Fruit fly (Drosophila melanogaster): ENCODE measurements around the gene Phae1.

The Phae1 gene

DNA sequence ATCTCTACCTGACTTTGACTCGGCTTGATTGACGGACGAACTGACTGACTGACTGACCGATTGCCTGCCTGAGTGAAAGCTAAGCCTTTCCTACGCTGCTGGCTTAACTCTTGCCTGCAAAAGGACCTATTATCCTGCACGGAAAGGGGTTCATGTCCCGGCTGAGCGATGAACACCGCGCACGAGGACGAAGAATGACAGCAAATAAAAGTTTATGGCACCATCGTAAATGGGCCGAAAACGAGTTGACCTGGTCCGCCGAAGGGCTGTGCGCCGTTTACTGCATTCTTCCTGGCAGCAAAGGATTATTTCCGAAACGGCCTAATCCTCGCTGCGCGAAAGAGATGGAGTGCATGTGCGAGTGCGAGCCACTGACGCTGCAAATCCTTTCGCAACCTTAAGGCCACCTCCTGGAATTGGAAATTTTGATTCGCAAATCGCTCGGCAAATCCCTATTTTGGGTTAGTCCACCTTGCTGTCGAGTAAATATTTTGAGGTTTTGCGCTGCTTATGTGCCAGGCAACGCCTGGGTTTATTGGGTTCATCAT, 28.0 kb upstream of the Phae1 start:
- TF ChIP-seq CG11762 (GFP tag; optimal IDR thresholded peaks at IDR 0.05; ENCODE audit: insufficient read depth), result no peak
- no peak for TF ChIP-seq Eip75B (GFP tag; optimal IDR thresholded peaks at IDR 0.05)
- no peak for TF ChIP-seq CG7368 (GFP tag; optimal IDR thresholded peaks at IDR 0.05)
- TF ChIP-seq CG6808 (GFP tag; optimal IDR thresholded peaks at IDR 0.05), result no peak
- no peak for TF ChIP-seq CG4318 (GFP tag; optimal IDR thresholded peaks at IDR 0.05)
- no peak for TF ChIP-seq Ets96B (tag; optimal IDR thresholded peaks at IDR 0.05)
- no peak for TF ChIP-seq Sox102F (GFP tag; optimal IDR thresholded peaks at IDR 0.05)
- TF ChIP-seq CG10631 (GFP tag; optimal IDR thresholded peaks at IDR 0.05), result no peak
- TF ChIP-seq eg (GFP tag; IDR thresholded peaks at IDR 0.05), result no peak
- TF ChIP-seq svp (GFP tag), result no peak
- no peak for TF ChIP-seq acj6 (GFP tag; optimal IDR thresholded peaks at IDR 0.05)
- TF ChIP-seq spab (GFP tag; optimal IDR thresholded peaks at IDR 0.05), result no peak
- TF ChIP-seq CG3032 (tag; optimal IDR thresholded peaks at IDR 0.05), result no peak
- TF ChIP-seq vri (GFP tag; optimal IDR thresholded peaks at IDR 0.05), result no peak

DNA sequence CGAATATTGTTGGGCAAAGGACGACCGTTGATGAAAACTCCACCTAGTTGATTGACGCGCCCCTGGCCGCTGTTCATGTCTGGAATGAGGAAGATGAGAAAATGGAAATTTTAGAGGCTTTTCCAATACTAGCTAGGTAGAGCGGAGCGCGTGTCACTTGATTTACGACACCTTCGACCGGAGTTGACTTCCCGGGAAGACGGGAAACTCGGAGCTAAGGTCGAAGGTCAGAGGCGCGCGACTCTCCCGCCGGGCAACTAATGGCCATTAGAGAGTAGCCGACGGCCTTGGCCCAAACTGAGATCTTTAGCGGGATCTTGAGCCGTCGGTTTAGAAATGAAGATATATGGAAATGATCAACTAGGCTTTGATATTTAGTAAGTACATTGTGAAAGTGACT, 24.2 kb upstream of the Phae1 start:
- TF ChIP-seq Ets21C (GFP tag; optimal IDR thresholded peaks at IDR 0.05) (no peak), Eip75B (GFP tag; optimal IDR thresholded peaks at IDR 0.05) (no peak), topi (GFP tag; optimal IDR thresholded peaks at IDR 0.05) (no peak), Met (GFP tag; optimal IDR thresholded peaks at IDR 0.05) (no peak), OdsH (GFP tag; optimal IDR thresholded peaks at IDR 0.05) (no peak), CG6854 (GFP tag; optimal IDR thresholded peaks at IDR 0.05) (no peak), Ets96B (tag; optimal IDR thresholded peaks at IDR 0.05) (no peak), fd85E (GFP tag; optimal IDR thresholded peaks at IDR 0.05) (no peak), CG9139 (GFP tag; optimal IDR thresholded peaks at IDR 0.05) (no peak), dsx (GFP tag; optimal IDR thresholded peaks at IDR 0.05; ENCODE audit: poor library complexity, severe bottlenecking) (no peak)

DNA sequence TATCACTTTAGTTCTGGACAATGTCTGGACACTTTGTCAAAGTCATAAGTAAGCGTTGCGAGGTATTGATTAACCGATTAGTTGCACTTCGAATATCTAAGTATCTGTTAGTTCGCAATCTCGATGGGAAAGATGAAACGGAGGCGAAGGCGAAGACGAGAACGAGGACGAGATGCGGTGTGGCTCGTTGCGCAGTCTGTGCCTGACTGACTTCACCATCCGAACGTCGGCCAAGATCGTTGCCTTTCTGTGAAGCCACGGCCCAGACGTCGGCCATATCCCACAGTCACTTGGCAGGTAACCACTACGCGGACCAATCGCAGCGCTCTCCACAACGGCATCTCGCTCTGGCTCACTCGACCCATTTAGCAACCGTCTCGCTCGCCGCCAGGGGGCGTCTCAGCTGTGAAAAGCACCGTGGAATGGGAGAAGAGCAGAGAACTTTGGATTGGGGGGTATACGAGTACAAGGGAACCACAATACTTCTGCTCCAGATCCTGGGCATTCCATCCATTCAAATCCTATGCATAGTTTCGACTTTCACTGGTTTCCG, 23.5 kb upstream of the Phae1 start, which contains the start of gene prd:
prd (minus strand) TSS at position 209 of the 553 bp plus-strand sequence.
- TF ChIP-seq lz (GFP tag; optimal IDR thresholded peaks at IDR 0.05) (no peak), Ets96B (tag; optimal IDR thresholded peaks at IDR 0.05) (no peak), CG3032 (tag; optimal IDR thresholded peaks at IDR 0.05) (no peak), Blimp-1 (GFP tag; optimal IDR thresholded peaks at IDR 0.05) (no peak), eg (GFP tag; IDR thresholded peaks at IDR 0.05) (no peak), CG32006 (GFP tag; optimal IDR thresholded peaks at IDR 0.05) (no peak), OdsH (GFP tag; optimal IDR thresholded peaks at IDR 0.05) (no peak), fkh (GFP tag; optimal IDR thresholded peaks at IDR 0.05) (no peak), dac (GFP tag; optimal IDR thresholded peaks at IDR 0.05) (no peak), fd85E (GFP tag; optimal IDR thresholded peaks at IDR 0.05) (no peak), CG11902 (GFP tag; optimal IDR thresholded peaks at IDR 0.05) (no peak), CG9139 (GFP tag; optimal IDR thresholded peaks at IDR 0.05) (no peak), ss (GFP tag; optimal IDR thresholded peaks at IDR 0.05) (no peak)

DNA sequence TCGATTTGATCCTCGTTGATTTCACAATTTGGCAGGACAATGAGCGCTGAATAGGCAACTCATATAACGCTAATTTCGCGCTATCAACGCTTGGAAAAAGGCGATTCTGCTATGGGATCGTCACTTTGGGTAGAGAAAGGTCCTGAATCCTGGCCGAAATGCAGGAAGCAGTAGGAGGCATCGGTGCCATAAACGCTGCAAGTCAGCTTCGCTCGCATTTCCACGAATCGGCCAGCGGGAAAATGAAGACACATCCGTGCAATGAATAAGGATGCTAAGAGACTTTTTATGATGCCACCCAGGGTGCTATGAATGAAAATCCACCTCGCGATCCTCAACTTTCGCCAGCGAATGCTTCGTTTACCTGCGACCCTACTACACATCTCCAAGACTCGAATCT, 21.8 kb upstream of the Phae1 start:
- TF ChIP-seq svp (GFP tag) (no peak), Eip75B (GFP tag; optimal IDR thresholded peaks at IDR 0.05) (no peak), Sox15 (GFP tag; optimal IDR thresholded peaks at IDR 0.05) (no peak), Sox102F (GFP tag; optimal IDR thresholded peaks at IDR 0.05) (no peak), Eip93F (GFP tag; optimal IDR thresholded peaks at IDR 0.05) (no peak)

DNA sequence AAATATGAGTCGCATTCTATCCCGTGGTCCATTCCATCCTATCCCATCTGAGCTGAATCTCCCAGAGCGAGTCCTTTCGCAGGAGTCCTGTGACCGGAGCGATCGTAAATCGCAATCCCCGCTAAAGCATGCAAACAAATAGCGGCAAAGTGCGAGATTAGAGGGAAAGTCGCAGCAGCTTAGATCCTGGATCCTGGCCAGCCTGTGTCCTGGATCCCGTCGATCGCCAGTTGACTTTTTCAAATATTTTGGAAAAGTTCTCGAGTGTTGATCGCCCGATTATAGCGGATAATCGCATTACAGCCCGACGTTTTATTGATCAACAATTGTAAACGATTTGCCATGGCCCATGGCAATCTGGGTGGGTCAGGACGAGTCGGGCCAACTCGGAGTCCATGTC, 20.1 kb upstream of the Phae1 start:
- TF ChIP-seq cyc (GFP tag; optimal IDR thresholded peaks at IDR 0.05) (no peak), eg (GFP tag; IDR thresholded peaks at IDR 0.05) (no peak), CG6808 (GFP tag; optimal IDR thresholded peaks at IDR 0.05) (no peak), Ets21C (GFP tag; optimal IDR thresholded peaks at IDR 0.05) (no peak), CG3032 (tag; optimal IDR thresholded peaks at IDR 0.05) (no peak), topi (GFP tag; optimal IDR thresholded peaks at IDR 0.05) (no peak), CG9139 (GFP tag; optimal IDR thresholded peaks at IDR 0.05) (no peak)
